Worm (Caenorhabditis elegans): Measurements from ENCODE around the gene srd-1.

DNA sequence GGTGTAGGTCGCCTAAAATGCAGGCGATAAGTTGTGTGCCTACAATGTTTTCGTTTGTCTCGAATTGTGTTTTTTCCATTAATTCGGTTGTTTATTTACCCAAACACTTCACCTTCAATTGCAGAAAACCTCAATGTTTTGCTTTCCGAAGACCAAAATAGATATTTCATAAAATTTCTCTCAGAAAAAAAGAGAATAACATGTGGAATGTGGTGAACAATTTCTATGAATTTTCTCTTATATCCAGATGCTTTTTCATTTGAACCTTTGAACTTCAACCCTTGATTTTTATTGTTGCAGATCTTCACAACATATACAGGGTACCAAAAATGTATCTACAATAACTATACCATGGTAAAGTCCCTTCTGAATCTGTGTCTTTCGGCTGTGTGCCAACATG, 23.9 kb upstream of the srd-1 start, which contains the start of gene T01E8.1:
- TF ChIP-seq ama-1 (optimal IDR thresholded peaks at IDR 0.05) (no peak), ama-1 (GFP tag; optimal IDR thresholded peaks at IDR 0.05) (no peak), F10E7.11 (tag; optimal IDR thresholded peaks at IDR 0.05) (no peak), him-1 (tag; optimal IDR thresholded peaks at IDR 0.05) (no peak), nhr-90 (tag; optimal IDR thresholded peaks at IDR 0.05) (no peak)

Measured in whole organism, young adult.